Fruit fly (Drosophila melanogaster): ENCODE data around the gene CG5888.

dm6 chr2L:16442620-16443019 lies 5.6 kb downstream of the CG5888 start:
- no peak for TF ChIP-seq usp (GFP tag; optimal IDR thresholded peaks at IDR 0.05)
- no peak for TF ChIP-seq dmrt93B (GFP tag; optimal IDR thresholded peaks at IDR 0.05)
- TF ChIP-seq N (GFP tag; optimal IDR thresholded peaks at IDR 0.05): no peak
- no peak for TF ChIP-seq Jra (GFP tag; optimal IDR thresholded peaks at IDR 0.05)
- no peak for TF ChIP-seq lola (GFP tag; optimal IDR thresholded peaks at IDR 0.05)
- no peak for TF ChIP-seq Hr78 (GFP tag; optimal IDR thresholded peaks at IDR 0.05)
- TF ChIP-seq psq (GFP tag; optimal IDR thresholded peaks at IDR 0.05): no peak
- TF ChIP-seq sage (GFP tag; optimal IDR thresholded peaks at IDR 0.05): no peak
- no peak for TF ChIP-seq CG32264 (GFP tag; optimal IDR thresholded peaks at IDR 0.05)
- no peak for TF ChIP-seq CG9705 (GFP tag; optimal IDR thresholded peaks at IDR 0.05)
- no peak for TF ChIP-seq Abd-B (GFP tag; optimal IDR thresholded peaks at IDR 0.05)
